Worm (Caenorhabditis elegans): ENCODE measurements around the gene E02H1.5.
A peak's percentile ranks its signal among the peaks of the same experiment; 100 is the strongest.

DNA sequence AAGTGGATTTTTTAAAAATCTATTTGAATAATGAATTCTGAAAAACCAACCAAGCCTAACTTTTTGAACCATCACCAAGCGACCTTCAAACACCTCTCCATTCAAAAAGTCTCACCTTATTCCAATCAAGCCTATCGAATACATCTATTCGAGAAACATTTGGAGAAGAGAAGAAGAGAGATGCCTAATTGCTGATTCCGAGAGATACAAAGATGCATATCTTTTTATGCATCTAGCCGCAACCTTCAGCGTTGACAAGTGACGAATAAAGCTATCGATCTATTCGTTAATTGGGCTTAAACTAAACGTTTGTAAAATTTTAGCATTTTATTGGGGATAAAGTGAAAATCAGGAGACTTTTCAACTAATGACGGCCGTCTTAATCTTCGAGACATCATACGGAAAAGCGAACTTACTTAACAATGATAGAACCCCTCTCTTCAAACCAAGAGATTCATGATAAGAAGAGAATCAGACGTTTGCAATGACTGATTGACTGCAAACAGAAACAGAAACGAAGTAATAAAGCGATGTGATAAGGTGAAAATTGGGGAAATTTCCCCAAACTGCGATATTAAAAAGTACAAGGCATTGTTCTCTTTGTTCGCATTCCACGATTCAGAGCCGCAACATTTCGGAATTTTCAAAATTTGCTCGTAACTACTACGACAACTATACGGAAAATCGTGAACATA, 50.1 kb downstream of the E02H1.5 start:
- no peak for TF ChIP-seq ztf-23 (GFP tag; IDR thresholded peaks at IDR 0.05)
- TF ChIP-seq tab-1 (GFP tag; IDR thresholded peaks at IDR 0.05), result no peak
- no peak for TF ChIP-seq flt-1 (GFP tag; IDR thresholded peaks at IDR 0.05)
- no peak for TF ChIP-seq T22C8.4 (GFP tag; IDR thresholded peaks at IDR 0.05)
- TF ChIP-seq ztf-29 (GFP tag; IDR thresholded peaks at IDR 0.05), result peak; percentile 25; the same call in 1 of the 2 replicates
- no peak for TF ChIP-seq cog-1 (tag; optimal IDR thresholded peaks at IDR 0.05)
- no peak for TF ChIP-seq med-1 (GFP tag; optimal IDR thresholded peaks at IDR 0.05; ENCODE audit: insufficient read depth)
